Worm (Caenorhabditis elegans): Measurements from ENCODE around the gene grl-14.

ce11 chrV:20797918-20798317, 27.4 kb upstream of the grl-14 start, which contains the start of gene sdf-9:
- no peak for TF ChIP-seq bed-2 (GFP tag; IDR thresholded peaks at IDR 0.05)
- TF ChIP-seq snpc-4 (GFP tag; optimal IDR thresholded peaks at IDR 0.05), result no peak
- TF ChIP-seq snpc-4 (tag; optimal IDR thresholded peaks at IDR 0.05), result no peak

Data from whole organism, young adult.